Fruit fly (Drosophila melanogaster) whole organism, adult: ENCODE results near the gene CG6628.

ENCODE experiments used
- CG11617 ChIP-seq: fragments of 200-800 bp; sonication (Bioruptor generic); optimal IDR thresholded peaks from 2 replicates; lab custom pipeline; 2017; ENCODE audit warnings: mild to moderate bottlenecking, missing biosample characterization, missing genetic modification reagents, missing genetic modification characterization
- CG12768 ChIP-seq: fragments of 200-800 bp; sonication (Bioruptor generic); optimal IDR thresholded peaks from 2 replicates; lab custom pipeline; 2017; ENCODE audit warnings: missing biosample characterization, missing genetic modification characterization, mild to moderate bottlenecking, moderate library complexity, missing genetic modification reagents
- CG14711 ChIP-seq: fragments of 200-800 bp; sonication (Bioruptor generic); optimal IDR thresholded peaks from 2 replicates; lab custom pipeline; 2018; ENCODE audit warnings: missing biosample characterization, mild to moderate bottlenecking, missing genetic modification characterization, moderate library complexity
- CG1620 ChIP-seq: fragments of 200-800 bp; sonication (Bioruptor generic); optimal IDR thresholded peaks from 2 replicates; lab custom pipeline; 2016; ENCODE audit warnings: missing biosample characterization, missing genetic modification characterization
- CG33017 ChIP-seq: fragments of 200-800 bp; sonication (Bioruptor generic); optimal IDR thresholded peaks from 2 replicates; lab custom pipeline; 2018; ENCODE audit warnings: missing biosample characterization, mild to moderate bottlenecking, missing genetic modification characterization, moderate library complexity
- CG5204 ChIP-seq: fragments of 200-800 bp; sonication (Bioruptor generic); optimal IDR thresholded peaks from 2 replicates; lab custom pipeline; 2016; ENCODE audit warnings: missing biosample characterization, missing genetic modification characterization
- CG7045 ChIP-seq: fragments of 200-800 bp; sonication (Bioruptor generic); optimal IDR thresholded peaks from 2 replicates; lab custom pipeline; 2017; ENCODE audit warnings: missing biosample characterization, mild to moderate bottlenecking, missing genetic modification characterization
- CG7101 ChIP-seq: fragments of 200-800 bp; sonication (Bioruptor generic); optimal IDR thresholded peaks from 2 replicates; lab custom pipeline; 2018; ENCODE audit warnings: missing biosample characterization, mild to moderate bottlenecking, missing genetic modification characterization, moderate library complexity
- Clk ChIP-seq: fragments of 200-800 bp; sonication (Bioruptor generic); optimal IDR thresholded peaks from 2 replicates; lab custom pipeline; 2017; ENCODE audit warnings: missing biosample characterization, missing genetic modification characterization
- Crg-1 ChIP-seq: fragments of 200-800 bp; sonication (Bioruptor generic); optimal IDR thresholded peaks from 2 replicates; lab custom pipeline; 2016; ENCODE audit warnings: missing biosample characterization, missing genetic modification characterization
- Hr96 ChIP-seq: fragments of 200-800 bp; sonication (Bioruptor generic); optimal IDR thresholded peaks from 2 replicates; lab custom pipeline; 2016; ENCODE audit warnings: missing biosample characterization, missing genetic modification characterization
- Mnt ChIP-seq: fragments of 200-800 bp; sonication (Bioruptor generic); optimal IDR thresholded peaks from 2 replicates; lab custom pipeline; 2016; ENCODE audit warnings: missing biosample characterization, mild to moderate bottlenecking, missing genetic modification characterization
- bab1 ChIP-seq: fragments of 200-800 bp; sonication (Bioruptor generic); optimal IDR thresholded peaks from 3 replicates; lab custom pipeline; 2019; ENCODE audit warnings: missing biosample characterization, mild to moderate bottlenecking, missing genetic modification characterization, moderate library complexity
- cic ChIP-seq: fragments of 200-800 bp; sonication (Bioruptor generic); optimal IDR thresholded peaks from 2 replicates; lab custom pipeline; 2017; ENCODE audit warnings: missing biosample characterization, mild to moderate bottlenecking, missing genetic modification characterization, moderate library complexity
- cnc ChIP-seq, 2 experiments: fragments of >200 bp; optimal IDR thresholded peaks; 2 replicates each; lab custom pipeline; 2017
- kay ChIP-seq: fragments of 200-800 bp; sonication (Bioruptor generic); peaks from one replicate; lab custom pipeline; 2016; ENCODE audit warnings: missing biosample characterization, missing genetic modification characterization, borderline replicate concordance
- ovo ChIP-seq: fragments of 200-800 bp; sonication (Bioruptor generic); optimal IDR thresholded peaks from 2 replicates; lab custom pipeline; 2016; ENCODE audit warnings: missing biosample characterization, missing genetic modification characterization
- pad ChIP-seq: fragments of 200-800 bp; sonication (Bioruptor generic); optimal IDR thresholded peaks from 3 replicates; lab custom pipeline; 2017; ENCODE audit warnings: missing biosample characterization, missing genetic modification characterization, mild to moderate bottlenecking, moderate library complexity, missing genetic modification reagents
- tj ChIP-seq: fragments of 200-800 bp; sonication (Bioruptor generic); optimal IDR thresholded peaks from 3 replicates; lab custom pipeline; 2017; ENCODE audit warnings: missing biosample characterization, mild to moderate bottlenecking, missing genetic modification characterization, moderate library complexity
- toe ChIP-seq: fragments of 200-800 bp; sonication (Bioruptor generic); optimal IDR thresholded peaks from 2 replicates; lab custom pipeline; 2016; ENCODE audit warnings: missing biosample characterization, missing genetic modification characterization

CG6628 gene

DNA sequence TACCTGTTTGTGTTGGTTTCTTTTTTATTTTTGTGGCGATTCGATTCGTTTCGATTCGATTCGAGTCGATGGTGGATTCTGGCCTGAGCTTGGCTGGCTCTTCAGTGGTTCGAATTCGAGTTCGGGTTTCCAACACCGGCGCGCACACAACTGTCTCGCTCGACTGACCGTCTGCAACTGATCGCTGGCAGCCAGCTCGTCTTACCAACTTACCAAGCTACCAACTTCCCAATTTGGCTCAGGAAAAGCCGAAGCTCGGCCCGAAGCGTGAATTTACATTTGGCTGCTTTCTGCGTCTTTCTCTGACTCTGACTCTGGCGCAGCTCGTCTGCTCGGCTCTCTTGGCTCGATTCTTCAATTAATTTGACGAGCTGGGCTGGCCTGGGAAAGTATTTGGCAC, 34.8 kb upstream of the CG6628 start, which contains the start of gene ect:
TSS of gene ect (minus strand) at position 183 of the 400 bp plus-strand sequence.
- TF ChIP-seq tj (GFP tag; lab: Kevin White, UChicago) (no peak), Clk (GFP tag; lab: Kevin White, UChicago) (no peak)

DNA sequence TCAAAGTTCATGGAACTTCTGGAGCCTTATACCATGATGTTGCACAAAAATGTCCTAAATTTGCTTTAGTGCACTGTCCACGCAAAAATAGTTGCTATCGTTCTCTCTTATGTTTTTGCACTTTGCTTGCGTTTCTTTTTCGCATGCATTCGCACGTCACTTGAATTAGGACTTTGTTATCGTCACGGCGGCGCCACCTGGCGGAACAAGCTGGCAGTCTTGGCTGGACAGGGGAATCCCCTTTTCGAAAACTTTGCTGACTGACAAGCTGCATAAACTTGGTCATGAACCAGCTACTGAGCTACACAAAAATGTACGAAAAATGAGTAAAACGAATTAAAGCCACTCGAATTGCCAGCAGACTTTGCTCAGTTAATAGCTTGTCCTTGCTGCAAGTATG, 32.8 kb upstream of the CG6628 start:
- no peak for TF ChIP-seq CG33017 (tag; lab: Kevin White, UChicago)
- TF ChIP-seq cic (GFP tag; lab: Kevin White, UChicago) = no peak
- no peak for TF ChIP-seq toe (GFP tag; lab: Kevin White, UChicago)
- TF ChIP-seq cnc (optimal IDR thresholded peaks at IDR 0.05; lab: Kevin White, UChicago) = no peak
- no peak for TF ChIP-seq CG12768 (GFP tag; lab: Kevin White, UChicago)
- no peak for TF ChIP-seq CG1620 (GFP tag; lab: Kevin White, UChicago)
- TF ChIP-seq Hr96 (GFP tag; lab: Kevin White, UChicago) = no peak
- no peak for TF ChIP-seq pad (GFP tag; lab: Kevin White, UChicago)
- no peak for TF ChIP-seq tj (GFP tag; lab: Kevin White, UChicago)
- TF ChIP-seq CG14711 (tag; lab: Kevin White, UChicago) = no peak
- no peak for TF ChIP-seq bab1 (GFP tag; lab: Kevin White, UChicago)

DNA sequence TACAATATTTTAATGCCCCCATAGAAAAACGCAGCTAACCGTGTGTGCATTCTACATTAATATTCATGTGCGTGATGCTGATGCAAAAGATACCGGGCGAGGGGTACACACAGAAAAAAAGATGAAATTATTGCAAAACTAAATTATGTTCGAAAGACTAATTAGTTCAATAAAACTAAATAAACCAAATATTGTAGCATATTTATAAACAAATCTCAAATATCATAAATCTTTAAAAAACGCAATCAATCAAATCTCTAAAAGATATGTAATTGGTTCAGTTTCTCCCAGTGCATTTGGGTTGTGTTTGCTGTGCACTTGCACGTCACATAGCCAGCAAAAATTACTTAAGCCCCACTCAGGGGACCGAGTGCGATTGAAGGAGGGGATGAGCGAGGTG, 31.7 kb upstream of the CG6628 start:
- TF ChIP-seq kay (GFP tag; lab: Kevin White, UChicago) (no peak), CG7045 (GFP tag; lab: Kevin White, UChicago) (no peak), cnc (optimal IDR thresholded peaks at IDR 0.05; lab: Kevin White, UChicago) (no peak), pad (GFP tag; lab: Kevin White, UChicago) (no peak), ovo (GFP tag; lab: Kevin White, UChicago) (no peak), CG1620 (GFP tag; lab: Kevin White, UChicago) (no peak), tj (GFP tag; lab: Kevin White, UChicago) (no peak), CG11617 (GFP tag; lab: Kevin White, UChicago) (no peak), CG5204 (GFP tag; lab: Kevin White, UChicago) (no peak), toe (GFP tag; lab: Kevin White, UChicago) (no peak), Mnt (GFP tag; lab: Kevin White, UChicago) (no peak), CG12768 (GFP tag; lab: Kevin White, UChicago) (no peak), Clk (GFP tag; lab: Kevin White, UChicago) (no peak), CG14711 (tag; lab: Kevin White, UChicago) (no peak), Crg-1 (no peak), cic (GFP tag; lab: Kevin White, UChicago) (no peak), CG33017 (tag; lab: Kevin White, UChicago) (no peak)

DNA sequence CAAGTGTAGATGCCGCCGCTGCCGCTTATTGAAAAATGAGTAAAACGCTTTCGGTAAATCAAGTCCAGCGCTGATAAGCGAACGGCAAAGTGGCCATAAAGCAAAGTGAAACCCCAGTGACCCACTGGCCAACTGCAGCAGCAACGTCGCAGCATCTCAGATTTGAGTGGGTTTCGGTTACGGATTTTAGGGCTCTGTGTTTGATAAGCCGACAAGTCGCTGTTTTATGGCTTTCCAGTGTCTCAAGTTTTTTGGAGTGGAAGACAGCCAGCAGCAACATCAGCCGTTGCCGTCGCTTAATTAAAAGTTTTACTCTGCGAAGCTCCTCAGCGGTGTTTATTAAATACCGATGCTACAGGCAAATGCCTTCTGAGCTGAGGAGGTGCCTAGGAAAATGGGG, 30.5 kb upstream of the CG6628 start:
- TF ChIP-seq cnc (optimal IDR thresholded peaks at IDR 0.05; lab: Kevin White, UChicago) (no peak), bab1 (GFP tag; lab: Kevin White, UChicago) (no peak), cic (GFP tag; lab: Kevin White, UChicago) (no peak), CG7045 (GFP tag; lab: Kevin White, UChicago) (no peak), pad (GFP tag; lab: Kevin White, UChicago) (no peak), CG5204 (GFP tag; lab: Kevin White, UChicago) (no peak)

DNA sequence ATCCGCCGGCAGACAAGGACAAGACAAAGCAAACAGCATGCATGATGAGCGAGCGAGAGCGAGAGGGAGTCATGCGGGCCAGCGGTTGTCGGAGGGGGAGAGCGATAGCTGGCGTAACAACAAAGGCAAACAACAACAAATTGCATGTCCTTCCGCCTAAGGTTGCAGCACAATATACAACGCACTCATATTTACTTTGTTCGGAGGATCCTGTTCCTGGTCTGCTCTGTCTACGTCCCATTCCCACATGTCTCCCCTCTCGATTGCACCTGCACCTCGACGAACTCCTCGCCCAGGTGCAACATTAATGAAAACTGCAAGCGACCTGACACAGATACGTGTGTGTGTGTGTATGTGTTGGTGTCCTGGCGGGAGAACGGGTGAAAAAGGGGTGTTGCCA, 22.4 kb upstream of the CG6628 start:
- TF ChIP-seq CG11617 (GFP tag; lab: Kevin White, UChicago) = no peak
- TF ChIP-seq CG14711 (tag; lab: Kevin White, UChicago) = no peak
- TF ChIP-seq ovo (GFP tag; lab: Kevin White, UChicago) = no peak
- no peak for TF ChIP-seq pad (GFP tag; lab: Kevin White, UChicago)
- TF ChIP-seq cnc (optimal IDR thresholded peaks at IDR 0.05; lab: Kevin White, UChicago) = no peak
- TF ChIP-seq toe (GFP tag; lab: Kevin White, UChicago) = no peak
- TF ChIP-seq CG33017 (tag; lab: Kevin White, UChicago) = no peak
- no peak for TF ChIP-seq kay (GFP tag; lab: Kevin White, UChicago)
- no peak for TF ChIP-seq CG1620 (GFP tag; lab: Kevin White, UChicago)
- no peak for TF ChIP-seq CG7101 (tag; lab: Kevin White, UChicago)
- no peak for TF ChIP-seq CG5204 (GFP tag; lab: Kevin White, UChicago)
- TF ChIP-seq bab1 (GFP tag; lab: Kevin White, UChicago) = no peak

DNA sequence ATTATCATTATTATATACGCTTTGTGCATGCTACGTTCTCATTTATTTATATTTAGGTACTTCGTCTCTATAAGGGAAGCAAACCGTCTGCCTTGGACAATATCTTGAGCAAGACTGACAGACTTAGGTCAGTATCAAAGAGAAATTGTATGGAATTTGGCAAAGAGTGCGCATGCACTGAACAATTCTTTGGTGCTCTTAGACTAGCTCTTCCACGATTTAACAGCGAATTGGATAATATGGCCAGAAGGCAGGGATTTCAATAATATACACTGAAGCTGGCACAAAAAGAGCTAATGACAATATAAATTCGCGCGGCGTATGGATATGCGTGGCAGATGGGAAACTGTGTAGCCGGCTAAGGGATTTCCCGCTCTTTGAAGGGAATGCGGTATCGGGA, 20.1 kb upstream of the CG6628 start:
- TF ChIP-seq toe (GFP tag; lab: Kevin White, UChicago) (no peak), CG7101 (tag; lab: Kevin White, UChicago) (no peak), cnc (optimal IDR thresholded peaks at IDR 0.05; lab: Kevin White, UChicago) (no peak), tj (GFP tag; lab: Kevin White, UChicago) (no peak), ovo (GFP tag; lab: Kevin White, UChicago) (no peak), kay (GFP tag; lab: Kevin White, UChicago) (no peak), cic (GFP tag; lab: Kevin White, UChicago) (no peak), pad (GFP tag; lab: Kevin White, UChicago) (no peak), CG7045 (GFP tag; lab: Kevin White, UChicago) (no peak), bab1 (GFP tag; lab: Kevin White, UChicago) (no peak), CG14711 (tag; lab: Kevin White, UChicago) (no peak), Hr96 (GFP tag; lab: Kevin White, UChicago) (no peak), CG1620 (GFP tag; lab: Kevin White, UChicago) (no peak), CG12768 (GFP tag; lab: Kevin White, UChicago) (no peak)
